Worm (Caenorhabditis elegans): Measurements from ENCODE around the gene gst-17.

DNA sequence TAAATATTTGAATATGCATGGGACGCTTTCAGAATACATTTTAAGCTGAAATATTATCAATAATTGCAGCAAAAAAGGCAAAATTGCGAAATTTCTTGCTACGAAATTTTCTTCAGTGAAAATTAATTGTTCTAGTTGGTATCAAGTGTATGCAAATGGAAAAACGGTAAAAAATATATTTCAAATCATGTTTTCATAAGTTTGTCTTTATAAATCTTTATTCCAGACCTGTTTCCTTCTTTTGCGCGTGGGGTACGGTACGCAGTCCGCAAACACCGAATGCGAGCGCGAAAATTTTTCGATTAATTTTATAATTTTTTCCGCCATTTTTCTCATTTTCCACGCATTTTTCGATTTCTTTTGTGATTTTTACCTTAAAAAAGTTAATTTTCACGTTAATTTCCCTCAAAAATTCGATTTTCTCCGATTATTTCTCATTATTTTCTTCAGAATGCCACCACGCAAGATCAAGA lies 34.0 kb downstream of the gst-17 start, which contains the start of the genes fbxc-23 and csc-1:
- TF ChIP-seq him-1 (tag; optimal IDR thresholded peaks at IDR 0.05) (no peak), dao-5 (tag; optimal IDR thresholded peaks at IDR 0.05) (no peak), W03F9.2 (tag; optimal IDR thresholded peaks at IDR 0.05) (peak; percentile 52)
